Worm (Caenorhabditis elegans): ENCODE results near the gene Y47D7A.18.

DNA sequence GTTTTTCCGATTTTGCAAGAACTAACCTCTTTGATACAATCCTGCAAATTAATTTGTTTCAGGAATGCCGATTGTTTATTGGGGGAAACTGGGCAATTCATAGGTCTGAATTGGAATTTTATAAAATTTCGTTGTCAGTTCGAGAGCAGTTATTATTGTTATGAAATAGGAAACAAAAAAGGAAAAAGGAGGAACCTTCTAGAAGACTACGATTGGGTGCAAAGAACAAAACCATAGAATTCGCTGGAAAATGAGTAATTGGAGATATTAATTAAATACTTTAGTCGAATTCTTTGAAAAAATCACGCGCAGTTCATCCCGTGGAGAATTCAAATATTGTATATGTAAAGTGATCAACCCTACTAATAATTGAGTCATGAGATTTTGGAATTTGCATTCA is 29.2 kb downstream of the Y47D7A.18 start, which contains the start of gene F13A2.9:
- TF ChIP-seq flt-1 (GFP tag; IDR thresholded peaks at IDR 0.05), result no peak
- TF ChIP-seq sea-1 (GFP tag; conservative IDR thresholded peaks at IDR 0.05), result no peak
- TF ChIP-seq scrt-1 (GFP tag; IDR thresholded peaks at IDR 0.05), result no peak
